Worm (Caenorhabditis elegans): ENCODE measurements around the gene Y57G11C.46.

DNA sequence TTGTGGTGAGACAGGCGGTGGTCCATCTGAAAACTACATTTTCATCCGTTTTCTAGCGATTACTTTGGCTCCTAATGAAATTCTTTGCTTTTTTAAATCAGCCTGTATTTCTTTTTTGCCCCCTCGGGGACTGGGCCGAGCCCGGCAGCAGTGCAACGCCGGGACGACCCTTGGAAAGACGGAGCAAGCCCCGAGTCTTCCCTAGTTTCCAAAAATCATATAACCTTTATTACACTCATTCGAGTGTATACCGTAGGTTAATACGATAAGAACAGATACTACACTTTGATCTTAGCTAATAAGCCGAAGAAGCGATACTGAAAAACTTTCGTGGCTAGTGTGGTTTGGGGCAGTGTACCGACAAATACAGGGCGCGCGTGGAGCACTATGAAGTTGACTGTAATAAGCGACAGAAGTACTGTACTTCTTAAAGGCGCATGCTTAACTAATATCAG, 51.4 kb downstream of the Y57G11C.46 start:
- TF ChIP-seq W03F9.2 (tag; optimal IDR thresholded peaks at IDR 0.05) (peak; percentile 33), him-1 (tag; optimal IDR thresholded peaks at IDR 0.05) (no peak), dao-5 (tag; optimal IDR thresholded peaks at IDR 0.05) (no peak)

Measured in whole organism, L4/young adult.